Fruit fly (Drosophila melanogaster) whole organism, embryonic: ENCODE results near the gene CG17777.
A peak's percentile ranks its signal among the peaks of the same experiment; 100 is the strongest.

Experiments used
- B-H2 ChIP-seq: fragments of 200-800 bp; sonication (Bioruptor generic); optimal IDR thresholded peaks from 2 replicates; lab custom pipeline; 2018; ENCODE audit warnings: missing biosample characterization, mild to moderate bottlenecking, missing genetic modification characterization
- CG12104 ChIP-seq: fragments of 200-800 bp; sonication (Bioruptor generic); optimal IDR thresholded peaks from 3 replicates; lab custom pipeline; 2016; ENCODE audit warnings: missing biosample characterization, missing genetic modification characterization
- CG13287 ChIP-seq: fragments of 200-800 bp; sonication (Bioruptor generic); IDR thresholded peaks from 2 replicates; pipeline ENCODE4 v1.3.6; 2022; ENCODE audit warnings: missing biosample characterization, missing genetic modification characterization; ENCODE audit not compliant: partially characterized antibody
- CG13624 ChIP-seq: fragments of 200-800 bp; sonication (Bioruptor generic); optimal IDR thresholded peaks from 2 replicates; lab custom pipeline; 2016; ENCODE audit warnings: missing biosample characterization, missing genetic modification characterization
- CG14860 ChIP-seq: fragments of 200-800 bp; sonication (Bioruptor generic); IDR thresholded peaks from 3 replicates; pipeline ENCODE4 v1.3.6; 2022; ENCODE audit warnings: missing biosample characterization, missing genetic modification characterization; ENCODE audit not compliant: partially characterized antibody
- CG16813 ChIP-seq: fragments of 200-800 bp; sonication (Bioruptor generic); IDR thresholded peaks from 3 replicates; pipeline ENCODE4 v1.3.6; 2022; ENCODE audit warnings: missing biosample characterization, missing genetic modification characterization; ENCODE audit not compliant: partially characterized antibody
- CG18619 ChIP-seq: fragments of 200-800 bp; sonication (Bioruptor generic); optimal IDR thresholded peaks from 3 replicates; lab custom pipeline; 2017; ENCODE audit warnings: missing biosample characterization, mild to moderate bottlenecking, missing genetic modification characterization
- CG18764 ChIP-seq: fragments of 200-800 bp; sonication (Bioruptor generic); optimal IDR thresholded peaks from 3 replicates; lab custom pipeline; 2016; ENCODE audit warnings: missing biosample characterization, missing genetic modification characterization
- CG2889 ChIP-seq: fragments of 200-800 bp; sonication (Bioruptor generic); IDR thresholded peaks from 3 replicates; pipeline ENCODE4 v1.3.6; 2022; ENCODE audit warnings: missing biosample characterization, missing genetic modification characterization
- CG4707 ChIP-seq: fragments of 200-800 bp; sonication (Bioruptor generic); optimal IDR thresholded peaks from 2 replicates; lab custom pipeline; 2018; ENCODE audit warnings: missing biosample characterization, mild to moderate bottlenecking, missing genetic modification characterization, moderate library complexity
- CG6254 ChIP-seq: fragments of 200-800 bp; sonication (Bioruptor generic); optimal IDR thresholded peaks from 3 replicates; lab custom pipeline; 2017; ENCODE audit warnings: mild to moderate bottlenecking, missing biosample characterization, missing genetic modification reagents, missing genetic modification characterization
- CG6272 ChIP-seq: fragments of 200-800 bp; sonication (Bioruptor generic); IDR thresholded peaks from 2 replicates; pipeline ENCODE4 v1.3.6; 2022; ENCODE audit warnings: missing biosample characterization, missing genetic modification characterization
- CG6654 ChIP-seq: fragments of 200-800 bp; sonication (Bioruptor generic); optimal IDR thresholded peaks from 2 replicates; lab custom pipeline; 2017; ENCODE audit warnings: missing biosample characterization, mild to moderate bottlenecking, missing genetic modification characterization
- CG6683 ChIP-seq: fragments of 200-800 bp; sonication (Bioruptor generic); optimal IDR thresholded peaks from 2 replicates; lab custom pipeline; 2017; ENCODE audit warnings: missing biosample characterization, mild to moderate bottlenecking, missing genetic modification characterization, missing genetic modification reagents
- CG7556 ChIP-seq: fragments of 200-800 bp; sonication (Bioruptor generic); optimal IDR thresholded peaks from 2 replicates; lab custom pipeline; 2017; ENCODE audit warnings: missing biosample characterization, mild to moderate bottlenecking, missing genetic modification characterization
- CG8388 ChIP-seq: fragments of 200-800 bp; sonication (Bioruptor generic); optimal IDR thresholded peaks from 2 replicates; lab custom pipeline; 2019; ENCODE audit warnings: missing biosample characterization, mild to moderate bottlenecking, missing genetic modification characterization, moderate library complexity
- CG9797 ChIP-seq: fragments of 200-800 bp; sonication (Bioruptor generic); optimal IDR thresholded peaks from 3 replicates; lab custom pipeline; 2018; ENCODE audit warnings: missing biosample characterization, mild to moderate bottlenecking, missing genetic modification characterization
- Camta ChIP-seq: fragments of 200-800 bp; sonication (Bioruptor generic); optimal IDR thresholded peaks from 2 replicates; lab custom pipeline; 2016; ENCODE audit warnings: missing biosample characterization, missing genetic modification characterization
- CrebB ChIP-seq: fragments of 200-800 bp; sonication (Bioruptor generic); optimal IDR thresholded peaks from 3 replicates; lab custom pipeline; 2018; ENCODE audit warnings: missing biosample characterization, mild to moderate bottlenecking, missing genetic modification characterization
- Doc3 ChIP-seq: fragments of 200-800 bp; sonication (Bioruptor generic); IDR thresholded peaks from 3 replicates; pipeline ENCODE4 v1.3.6; 2022; ENCODE audit warnings: missing biosample characterization, missing genetic modification characterization; ENCODE audit not compliant: partially characterized antibody
- Myb ChIP-seq: fragments of 200-800 bp; sonication (Bioruptor generic); optimal IDR thresholded peaks from 2 replicates; lab custom pipeline; 2016; ENCODE audit warnings: missing biosample characterization, missing genetic modification characterization
- Sox102F ChIP-seq: fragments of 200-800 bp; sonication (Bioruptor generic); optimal IDR thresholded peaks from 2 replicates; lab custom pipeline; 2018; ENCODE audit warnings: missing biosample characterization, mild to moderate bottlenecking, missing genetic modification characterization, moderate library complexity
- amos ChIP-seq: fragments of 200-800 bp; sonication (Bioruptor generic); IDR thresholded peaks from 2 replicates; pipeline ENCODE4 v1.3.6; 2022; ENCODE audit warnings: missing biosample characterization, missing genetic modification characterization; ENCODE audit not compliant: partially characterized antibody
- ash1 ChIP-seq: fragments of 200-800 bp; sonication (Bioruptor generic); optimal IDR thresholded peaks from 2 replicates; lab custom pipeline; 2018; ENCODE audit warnings: missing biosample characterization, mild to moderate bottlenecking, missing genetic modification characterization
- bab2 ChIP-seq: fragments of 200-800 bp; sonication (Bioruptor generic); optimal IDR thresholded peaks from 2 replicates; lab custom pipeline; 2016; ENCODE audit warnings: missing biosample characterization, missing genetic modification characterization
- bcd ChIP-seq: fragments of 200-800 bp; sonication (Bioruptor generic); optimal IDR thresholded peaks from 2 replicates; lab custom pipeline; 2017; ENCODE audit warnings: missing biosample characterization, mild to moderate bottlenecking, missing genetic modification characterization
- bigmax ChIP-seq: fragments of 200-800 bp; sonication (Bioruptor generic); optimal IDR thresholded peaks from 2 replicates; lab custom pipeline; 2018; ENCODE audit warnings: missing biosample characterization, mild to moderate bottlenecking, missing genetic modification characterization
- cad ChIP-seq: fragments of >200 bp; optimal IDR thresholded peaks from 2 replicates; lab custom pipeline; 2017; ENCODE audit warnings: missing biosample characterization, missing genetic modification characterization
- cwo ChIP-seq: fragments of 200-800 bp; sonication (Bioruptor generic); optimal IDR thresholded peaks from 3 replicates; lab custom pipeline; 2017; ENCODE audit warnings: missing biosample characterization, missing genetic modification characterization, mild to moderate bottlenecking, moderate library complexity, missing genetic modification reagents
- dm ChIP-seq: fragments of 200-800 bp; sonication (Bioruptor generic); optimal IDR thresholded peaks from 3 replicates; lab custom pipeline; 2016; ENCODE audit warnings: missing biosample characterization, missing genetic modification characterization
- fd64A ChIP-seq: fragments of 200-800 bp; sonication (Bioruptor generic); optimal IDR thresholded peaks from 3 replicates; lab custom pipeline; 2018; ENCODE audit warnings: missing biosample characterization, mild to moderate bottlenecking, missing genetic modification characterization
- gcm2 ChIP-seq: fragments of 200-800 bp; sonication (Bioruptor generic); optimal IDR thresholded peaks from 2 replicates; lab custom pipeline; 2016; ENCODE audit warnings: missing biosample characterization, missing genetic modification characterization
- gsb ChIP-seq: fragments of 200-800 bp; sonication (Bioruptor generic); IDR thresholded peaks from 2 replicates; pipeline ENCODE4 v1.3.6; 2022; ENCODE audit warnings: missing biosample characterization, missing genetic modification characterization
- her ChIP-seq: fragments of 200-800 bp; sonication (Bioruptor generic); optimal IDR thresholded peaks from 2 replicates; lab custom pipeline; 2016; ENCODE audit warnings: missing biosample characterization, missing genetic modification characterization
- knrl ChIP-seq: fragments of 200-800 bp; sonication (Bioruptor generic); IDR thresholded peaks from 3 replicates; pipeline ENCODE4 v1.3.6; 2022; ENCODE audit warnings: missing biosample characterization, missing genetic modification characterization; ENCODE audit not compliant: partially characterized antibody
- lbe ChIP-seq: fragments of 200-800 bp; sonication (Bioruptor generic); optimal IDR thresholded peaks from 2 replicates; lab custom pipeline; 2016; ENCODE audit warnings: missing biosample characterization, mild to moderate bottlenecking, missing genetic modification characterization
- nmo ChIP-seq: fragments of 200-800 bp; sonication (Bioruptor generic); optimal IDR thresholded peaks from 2 replicates; lab custom pipeline; 2018; ENCODE audit warnings: missing biosample characterization, mild to moderate bottlenecking, missing genetic modification characterization, moderate library complexity
- pita ChIP-seq: fragments of 200-800 bp; sonication (Bioruptor generic); optimal IDR thresholded peaks from 2 replicates; lab custom pipeline; 2017; ENCODE audit warnings: missing biosample characterization, mild to moderate bottlenecking, missing genetic modification characterization
- repo ChIP-seq: fragments of 200-800 bp; sonication (Bioruptor generic); optimal IDR thresholded peaks from 2 replicates; lab custom pipeline; 2016; ENCODE audit warnings: missing biosample characterization, missing genetic modification characterization
- ro ChIP-seq: fragments of 200-800 bp; sonication (Bioruptor generic); IDR thresholded peaks from 2 replicates; pipeline ENCODE4 v1.3.6; 2022; ENCODE audit warnings: missing biosample characterization, missing genetic modification characterization
- sens ChIP-seq: fragments of 200-800 bp; sonication (Bioruptor generic); peaks from one replicate; lab custom pipeline; 2016; ENCODE audit warnings: missing biosample characterization, missing genetic modification characterization
- slp2 ChIP-seq: fragments of 200-800 bp; sonication (Bioruptor generic); optimal IDR thresholded peaks from 2 replicates; lab custom pipeline; 2016; ENCODE audit warnings: missing biosample characterization, missing genetic modification characterization
- ssp ChIP-seq: fragments of 200-800 bp; sonication (Bioruptor generic); IDR thresholded peaks from 2 replicates; pipeline ENCODE4 v1.3.6; 2022; ENCODE audit warnings: missing biosample characterization, missing genetic modification characterization
- tgo ChIP-seq: fragments of 200-800 bp; sonication (Bioruptor generic); IDR thresholded peaks from 3 replicates; pipeline ENCODE4 v1.3.6; 2022; ENCODE audit warnings: missing biosample characterization, missing genetic modification characterization
- unpg ChIP-seq: fragments of 200-800 bp; sonication (Bioruptor generic); optimal IDR thresholded peaks from 3 replicates; lab custom pipeline; 2018; ENCODE audit warnings: missing biosample characterization, mild to moderate bottlenecking, missing genetic modification characterization, moderate library complexity
- vfl ChIP-seq: fragments of 200-800 bp; sonication (Bioruptor generic); optimal IDR thresholded peaks from 2 replicates; lab custom pipeline; 2016; ENCODE audit warnings: missing biosample characterization, missing genetic modification characterization
- vnd ChIP-seq: fragments of 200-800 bp; sonication (Bioruptor generic); IDR thresholded peaks from 3 replicates; pipeline ENCODE4 v1.3.6; 2022; ENCODE audit warnings: missing biosample characterization, missing genetic modification characterization; ENCODE audit not compliant: partially characterized antibody
- vvl ChIP-seq: fragments of 200-800 bp; sonication (Bioruptor generic); IDR thresholded peaks from 2 replicates; pipeline ENCODE4 v1.3.6; 2022; ENCODE audit warnings: missing biosample characterization, missing genetic modification characterization
- wdn ChIP-seq: fragments of 200-800 bp; sonication (Bioruptor generic); IDR thresholded peaks from 2 replicates; pipeline ENCODE4 v1.3.6; 2022; ENCODE audit warnings: missing biosample characterization, missing genetic modification characterization
- wek ChIP-seq: fragments of 200-800 bp; sonication (Bioruptor generic); optimal IDR thresholded peaks from 3 replicates; lab custom pipeline; 2018; ENCODE audit warnings: missing biosample characterization, mild to moderate bottlenecking, missing genetic modification characterization, moderate library complexity
- zen ChIP-seq: fragments of 200-800 bp; sonication (Bioruptor generic); optimal IDR thresholded peaks from 3 replicates; lab custom pipeline; 2018; ENCODE audit warnings: missing biosample characterization, mild to moderate bottlenecking, missing genetic modification characterization, moderate library complexity

Gene CG17777

dm6 chrX:2225138-2225537 lies 38.5 kb downstream of the CG17777 start, which contains the start of gene pcx (continued):
- no peak for TF ChIP-seq CG13624 (GFP tag; lab: Kevin White, UChicago)
- TF ChIP-seq nmo (GFP tag; lab: Kevin White, UChicago): no peak
- TF ChIP-seq CG14860 (GFP tag; lab: Robert Waterston, UW): peak; percentile 24; the same call in 1 of the 3 replicates
- TF ChIP-seq unpg: no peak
- no peak for TF ChIP-seq wdn (GFP tag; lab: Robert Waterston, UW)
- no peak for TF ChIP-seq vfl
- no peak for TF ChIP-seq gcm2 (GFP tag; lab: Kevin White, UChicago)
- no peak for TF ChIP-seq Myb (GFP tag; lab: Kevin White, UChicago)
- no peak for TF ChIP-seq ash1 (GFP tag; lab: Kevin White, UChicago)
- TF ChIP-seq zen: no peak
- TF ChIP-seq lbe (GFP tag; lab: Kevin White, UChicago): no peak
- TF ChIP-seq CG12104 (GFP tag; lab: Kevin White, UChicago): no peak
- no peak for TF ChIP-seq dm (GFP tag; lab: Kevin White, UChicago)
- TF ChIP-seq CG4707 (GFP tag; lab: Kevin White, UChicago): no peak
- no peak for TF ChIP-seq CG6272 (GFP tag; lab: Robert Waterston, UW)
- peak; percentile 54; the same call in 2 of the 3 replicates for TF ChIP-seq knrl (GFP tag; lab: Robert Waterston, UW)
- TF ChIP-seq B-H2 (GFP tag; lab: Kevin White, UChicago): no peak
- TF ChIP-seq CG2889: no peak
- TF ChIP-seq CG6654: no peak
- no peak for TF ChIP-seq slp2
- no peak for TF ChIP-seq Camta (GFP tag; lab: Kevin White, UChicago)
- no peak for TF ChIP-seq gsb (GFP tag; lab: Robert Waterston, UW)
- no peak for TF ChIP-seq pita (GFP tag; lab: Kevin White, UChicago)
- TF ChIP-seq wek: no peak
- TF ChIP-seq vnd: no peak
- TF ChIP-seq Sox102F (GFP tag; lab: Kevin White, UChicago): no peak
- peak; percentile 86 for TF ChIP-seq CG18764 (GFP tag; lab: Kevin White, UChicago)
- TF ChIP-seq amos (GFP tag; lab: Robert Waterston, UW): peak; percentile 59; the same call in 1 of the 2 replicates
- TF ChIP-seq bigmax: no peak
- TF ChIP-seq bab2 (GFP tag; lab: Kevin White, UChicago): no peak
- TF ChIP-seq CG18619 (GFP tag; lab: Kevin White, UChicago): no peak
- no peak for TF ChIP-seq cwo (GFP tag; lab: Kevin White, UChicago)
- no peak for TF ChIP-seq bcd
- TF ChIP-seq CG13287 (GFP tag; lab: Robert Waterston, UW): peak; percentile 71
- no peak for TF ChIP-seq ssp (GFP tag; lab: Robert Waterston, UW)
- no peak for TF ChIP-seq CG6254
- TF ChIP-seq fd64A (GFP tag; lab: Kevin White, UChicago): no peak
- TF ChIP-seq CG9797 (GFP tag; lab: Kevin White, UChicago): peak; percentile 34
- peak; percentile 55 for TF ChIP-seq CG16813 (GFP tag; lab: Robert Waterston, UW)
- TF ChIP-seq CG6683 (GFP tag; lab: Kevin White, UChicago): no peak
- TF ChIP-seq tgo: no peak
- TF ChIP-seq Doc3 (GFP tag; lab: Robert Waterston, UW): no peak
- TF ChIP-seq CG8388 (GFP tag; lab: Kevin White, UChicago): no peak
- TF ChIP-seq CG7556: no peak
- TF ChIP-seq repo (GFP tag; lab: Kevin White, UChicago): no peak
- no peak for TF ChIP-seq ro (GFP tag; lab: Robert Waterston, UW)
- TF ChIP-seq vvl (GFP tag; lab: Robert Waterston, UW): 0 out of 2 replicates have a peak, but pooled peaks have one; percentile 7
- TF ChIP-seq sens: no peak
- no peak for TF ChIP-seq cad (GFP tag; lab: Kevin White, UChicago)
- TF ChIP-seq CrebB (tag; lab: Kevin White, UChicago): no peak
- TF ChIP-seq her (GFP tag; lab: Kevin White, UChicago): no peak
